Fruit fly (Drosophila melanogaster): ENCODE results near the gene CG6686.
A peak's percentile ranks its signal among the peaks of the same experiment; 100 is the strongest.

CG6686 gene

DNA sequence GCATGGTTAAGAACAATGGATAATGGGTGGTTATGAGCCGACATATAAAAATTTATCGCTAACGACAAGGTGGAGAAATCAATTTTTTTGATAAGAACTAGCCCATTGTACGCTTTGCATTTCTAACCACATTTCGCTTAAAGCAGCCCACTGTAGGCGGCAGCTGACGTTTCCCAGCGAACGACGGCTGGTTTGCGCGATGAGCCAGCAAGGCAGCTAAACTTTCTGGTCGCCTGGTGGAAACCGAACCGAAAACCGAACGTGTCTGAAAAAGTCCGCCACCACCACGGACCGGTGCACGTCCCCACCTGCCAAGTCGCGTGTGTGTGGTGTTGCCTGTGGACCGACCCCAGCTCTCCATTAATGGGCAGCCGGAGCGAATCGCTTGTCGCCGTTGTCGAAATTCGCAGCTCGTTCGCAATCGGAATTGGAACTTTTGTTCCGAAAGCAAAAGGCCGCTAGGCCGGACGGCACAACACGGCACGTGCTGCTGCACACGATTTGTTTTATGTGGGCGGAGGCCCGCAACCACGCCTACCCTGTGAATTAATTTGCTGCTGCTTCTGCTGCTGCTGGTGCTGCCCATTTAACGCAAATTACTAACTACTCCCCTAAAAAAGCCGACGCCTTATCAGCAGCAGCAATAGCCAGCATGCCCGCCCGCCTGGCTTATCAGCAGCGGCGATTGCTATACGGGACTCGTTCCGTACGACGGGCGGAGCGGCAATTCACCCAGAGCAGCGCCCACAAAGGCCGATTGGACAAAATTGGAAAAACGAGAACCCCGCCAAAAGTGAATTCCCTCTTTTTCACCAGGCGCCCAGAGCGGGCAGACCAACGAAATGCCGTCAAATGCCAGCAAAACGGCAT, 15.3 kb upstream of the CG6686 start (continued):
- peak; percentile 31 for TF ChIP-seq CG10654 (GFP tag; optimal IDR thresholded peaks at IDR 0.05)
- peak; percentile 1 for TF ChIP-seq ems (GFP tag; optimal IDR thresholded peaks at IDR 0.05)
- TF ChIP-seq al (GFP tag; IDR thresholded peaks at IDR 0.05), result no peak
- TF ChIP-seq CG13894 (tag; optimal IDR thresholded peaks at IDR 0.05), result peak; percentile 60
- no peak for TF ChIP-seq CG9797 (GFP tag; optimal IDR thresholded peaks at IDR 0.05)
- no peak for TF ChIP-seq CG9215 (GFP tag; IDR thresholded peaks at IDR 0.05)
- no peak for TF ChIP-seq slou (GFP tag; optimal IDR thresholded peaks at IDR 0.05)
- no peak for TF ChIP-seq Asciz (GFP tag; optimal IDR thresholded peaks at IDR 0.05)
- peak; percentile 50 for TF ChIP-seq CG7839 (tag; optimal IDR thresholded peaks at IDR 0.05)
- peak; percentile 31 for TF ChIP-seq Meics (GFP tag; optimal IDR thresholded peaks at IDR 0.05)
- TF ChIP-seq Lim3 (GFP tag; IDR thresholded peaks at IDR 0.05), result no peak
- peak; percentile 94 for TF ChIP-seq Deaf1 (tag; optimal IDR thresholded peaks at IDR 0.05)
- TF ChIP-seq nerfin-2 (GFP tag; IDR thresholded peaks at IDR 0.05; ENCODE audit: partially characterized antibody), result no peak

dm6 chr2L:12002051-12002450, 14.2 kb upstream of the CG6686 start, which contains the start of gene Hacd1:
TSS of gene Hacd1 (minus strand) at chr2L:12002266.
- TF ChIP-seq CG31224 (GFP tag; IDR thresholded peaks at IDR 0.05) (no peak), rib (GFP tag; IDR thresholded peaks at IDR 0.05) (no peak), CG17912 (GFP tag; optimal IDR thresholded peaks at IDR 0.05) (no peak), CG12942 (GFP tag; optimal IDR thresholded peaks at IDR 0.05) (no peak), trh (GFP tag; optimal IDR thresholded peaks at IDR 0.05) (no peak), CG2889 (GFP tag; IDR thresholded peaks at IDR 0.05) (no peak), CG4328 (GFP tag; optimal IDR thresholded peaks at IDR 0.05) (no peak), wek (GFP tag; optimal IDR thresholded peaks at IDR 0.05) (no peak), lmd (GFP tag; IDR thresholded peaks at IDR 0.05) (no peak), chif (GFP tag; optimal IDR thresholded peaks at IDR 0.05) (no peak), Camta (GFP tag; optimal IDR thresholded peaks at IDR 0.05) (no peak), az2 (GFP tag; optimal IDR thresholded peaks at IDR 0.05) (no peak), sug (tag; optimal IDR thresholded peaks at IDR 0.05) (peak; percentile 60), CG8359 (GFP tag; optimal IDR thresholded peaks at IDR 0.05; ENCODE audit: borderline replicate concordance) (no peak), CG11247 (GFP tag; IDR thresholded peaks at IDR 0.05) (no peak), Pdp1 (GFP tag; optimal IDR thresholded peaks at IDR 0.05) (peak in 1 of 2 experiments; percentile 53), CG3995 (GFP tag; optimal IDR thresholded peaks at IDR 0.05) (no peak), ken (GFP tag; IDR thresholded peaks at IDR 0.05) (no peak), cato (GFP tag; optimal IDR thresholded peaks at IDR 0.05; ENCODE audit: borderline replicate concordance) (no peak), Oli (tag; optimal IDR thresholded peaks at IDR 0.05) (no peak), H15 (GFP tag; IDR thresholded peaks at IDR 0.05) (no peak), CG34376 (GFP tag; optimal IDR thresholded peaks at IDR 0.05) (peak; percentile 27), Fer3 (tag; optimal IDR thresholded peaks at IDR 0.05) (no peak), CG4854 (GFP tag; optimal IDR thresholded peaks at IDR 0.05) (no peak), Dll (GFP tag; IDR thresholded peaks at IDR 0.05; ENCODE audit: partially characterized antibody) (no peak), ase (GFP tag; IDR thresholded peaks at IDR 0.05) (no peak), Dp (GFP tag; optimal IDR thresholded peaks at IDR 0.05) (no peak), Nf-YC (tag; optimal IDR thresholded peaks at IDR 0.05) (peak; percentile 76), HmgD (GFP tag; optimal IDR thresholded peaks at IDR 0.05) (no peak), CG17612 (GFP tag; IDR thresholded peaks at IDR 0.05) (no peak), Lim3 (GFP tag; IDR thresholded peaks at IDR 0.05) (no peak), CG10979 (tag; optimal IDR thresholded peaks at IDR 0.05) (no peak), fd96Cb (tag; optimal IDR thresholded peaks at IDR 0.05) (no peak), sens-2 (GFP tag; IDR thresholded peaks at IDR 0.05) (no peak), CG18764 (GFP tag; optimal IDR thresholded peaks at IDR 0.05) (no peak), CG3407 (GFP tag; optimal IDR thresholded peaks at IDR 0.05) (no peak), CG31388 (GFP tag; optimal IDR thresholded peaks at IDR 0.05) (no peak)

Data from whole organism, embryonic.